Worm (Caenorhabditis elegans): ENCODE measurements around the gene end-3.

DNA sequence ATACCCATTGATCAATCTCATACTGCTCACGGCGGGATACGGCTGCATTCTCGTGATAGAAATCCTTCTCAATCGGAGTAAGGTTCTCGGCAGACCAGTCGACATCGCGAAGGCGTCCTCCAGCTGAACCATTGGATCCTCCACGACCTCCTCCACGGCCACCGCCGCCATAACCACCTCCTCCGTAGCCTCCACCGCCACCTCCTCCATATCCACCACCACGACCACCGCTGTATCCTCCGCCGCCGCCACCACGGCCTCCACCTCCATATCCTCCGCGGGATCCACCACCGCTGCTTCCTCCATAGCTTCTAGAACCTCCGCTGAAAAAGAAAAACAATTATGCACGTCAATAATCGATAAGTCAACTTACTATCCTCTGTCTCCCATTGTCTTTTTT, 3.1 kb upstream of the end-3 start:
- no peak for TF ChIP-seq F49E8.2 (tag; optimal IDR thresholded peaks at IDR 0.05; ENCODE audit: borderline replicate concordance)
- TF ChIP-seq dve-1 (tag; optimal IDR thresholded peaks at IDR 0.05; ENCODE audit: insufficient read depth) = no peak
- no peak for TF ChIP-seq fos-1 (tag; optimal IDR thresholded peaks at IDR 0.05)
- no peak for TF ChIP-seq lin-15B (tag; optimal IDR thresholded peaks at IDR 0.05)
- TF ChIP-seq zag-1 (tag; optimal IDR thresholded peaks at IDR 0.05) = no peak
- TF ChIP-seq jun-1 (tag; optimal IDR thresholded peaks at IDR 0.05) = no peak
- TF ChIP-seq ztf-11 (tag; optimal IDR thresholded peaks at IDR 0.05) = no peak
- no peak for TF ChIP-seq aly-2 (tag; optimal IDR thresholded peaks at IDR 0.05)
- TF ChIP-seq dpl-1 (GFP tag; optimal IDR thresholded peaks at IDR 0.05) = no peak
- TF ChIP-seq gei-8 (GFP tag; optimal IDR thresholded peaks at IDR 0.05) = no peak
- TF ChIP-seq ZK546.5 (tag; optimal IDR thresholded peaks at IDR 0.05) = no peak
- TF ChIP-seq pqm-1 (tag; optimal IDR thresholded peaks at IDR 0.05) = no peak
- TF ChIP-seq Y48G9A.11 (GFP tag; IDR thresholded peaks at IDR 0.05) = no peak
